Worm (Caenorhabditis elegans) whole organism, L4 larva: Measurements from ENCODE around the gene dct-12.

ENCODE experiments used
- D1046.2 ChIP-seq: fragments of 200-800 bp; sonication (Bioruptor generic); IDR thresholded peaks from 2 replicates; pipeline ENCODE4 v1.3.6; 2022; ENCODE audit warnings: missing genetic modification characterization, missing compliant biosample characterization
- F10B5.3 ChIP-seq: sonication (generic microtip); optimal IDR thresholded peaks from 2 replicates; lab custom pipeline; 2016; ENCODE audit warnings: mild to moderate bottlenecking, missing genetic modification characterization, missing compliant biosample characterization
- F26F4.8 ChIP-seq: fragments of 200-800 bp; sonication (Bioruptor generic); conservative IDR thresholded peaks from 2 replicates; pipeline ENCODE4 v1.3.6; 2022; ENCODE audit warnings: missing genetic modification characterization, missing compliant biosample characterization
- F37D6.2 ChIP-seq: sonication (generic microtip); optimal IDR thresholded peaks from 2 replicates; lab custom pipeline; 2016; ENCODE audit warnings: mild to moderate bottlenecking, missing genetic modification characterization, missing compliant biosample characterization
- R02D3.7 ChIP-seq: fragments of 150-350 bp; sonication (generic microtip); optimal IDR thresholded peaks from 3 replicates; lab custom pipeline; 2014; ENCODE audit warnings: missing biosample characterization, missing genetic modification characterization
- T26A8.4 ChIP-seq: fragments of 200-800 bp; sonication (Bioruptor generic); IDR thresholded peaks from 2 replicates; pipeline ENCODE4 v1.3.6; 2022; ENCODE audit warnings: missing genetic modification characterization, missing compliant biosample characterization
- Y48G9A.11 ChIP-seq: fragments of 200-800 bp; sonication (Bioruptor generic); IDR thresholded peaks from 2 replicates; pipeline ENCODE4 v1.3.6; 2022; ENCODE audit warnings: missing genetic modification reagents, missing genetic modification characterization, missing compliant biosample characterization
- Y5F2A.4 ChIP-seq: fragments of 200-800 bp; sonication (Bioruptor generic); optimal IDR thresholded peaks from 2 replicates; lab custom pipeline; 2018; ENCODE audit warnings: mild to moderate bottlenecking, missing genetic modification characterization, missing compliant biosample characterization
- Y75B8A.6 ChIP-seq: fragments of 200-800 bp; sonication (Bioruptor generic); IDR thresholded peaks from 2 replicates; pipeline ENCODE4 v1.3.6; 2022; ENCODE audit warnings: missing genetic modification reagents, missing genetic modification characterization, missing compliant biosample characterization
- ZK337.2 ChIP-seq: fragments of 200-800 bp; sonication (Bioruptor generic); IDR thresholded peaks from 2 replicates; pipeline ENCODE4 v1.3.6; 2022; ENCODE audit warnings: missing genetic modification reagents, missing genetic modification characterization, missing compliant biosample characterization
- arid-1 ChIP-seq: fragments of 200-800 bp; sonication (Bioruptor generic); conservative IDR thresholded peaks from 2 replicates; pipeline ENCODE4 v1.3.6; 2022; ENCODE audit warnings: missing genetic modification reagents, missing genetic modification characterization, missing compliant biosample characterization
- ceh-28 ChIP-seq: fragments of 150-350 bp; optimal IDR thresholded peaks from 2 replicates; lab custom pipeline; 2014; ENCODE audit warnings: missing biosample characterization, missing genetic modification reagents, missing genetic modification characterization
- ceh-62 ChIP-seq: sonication (generic microtip); optimal IDR thresholded peaks from 2 replicates; lab custom pipeline; 2017; ENCODE audit warnings: missing biosample characterization, missing genetic modification characterization
- daf-16 ChIP-seq, 3 experiments: sonication (generic microtip); optimal IDR thresholded peaks; 2 replicates each; lab custom pipeline; 2016 to 2017; ENCODE audit warnings: missing genetic modification characterization in 3 of 3, missing genetic modification reagents in 3 of 3, mild to moderate bottlenecking in 2 of 3, missing compliant biosample characterization in 2 of 3, missing biosample characterization in 1 of 3, moderate library complexity in 1 of 3
- daf-8 ChIP-seq: fragments of 200-800 bp; sonication (Bioruptor generic); IDR thresholded peaks from 2 replicates; pipeline ENCODE4 v1.3.6; 2022; ENCODE audit warnings: missing genetic modification characterization, missing compliant biosample characterization
- dmd-8 ChIP-seq: fragments of 200-800 bp; sonication (Bioruptor generic); IDR thresholded peaks from 2 replicates; pipeline ENCODE4 v1.3.6; 2022; ENCODE audit warnings: missing genetic modification characterization, missing compliant biosample characterization
- dmd-9 ChIP-seq: fragments of 200-800 bp; sonication (Bioruptor generic); IDR thresholded peaks from 2 replicates; pipeline ENCODE4 v1.3.6; 2022; ENCODE audit warnings: missing genetic modification reagents, missing genetic modification characterization, missing compliant biosample characterization
- egl-27 ChIP-seq: sonication (generic microtip); optimal IDR thresholded peaks from 3 replicates; lab custom pipeline; 2017; ENCODE audit warnings: missing biosample characterization, missing genetic modification reagents, missing genetic modification characterization
- fkh-10 ChIP-seq: fragments of 150-350 bp; optimal IDR thresholded peaks from 2 replicates; lab custom pipeline; 2014; ENCODE audit warnings: missing biosample characterization, missing genetic modification reagents, missing genetic modification characterization
- fos-1 ChIP-seq: fragments of 150-350 bp; optimal IDR thresholded peaks from 2 replicates; lab custom pipeline; 2014; ENCODE audit warnings: missing biosample characterization, missing genetic modification characterization
- lim-7 ChIP-seq: fragments of 200-800 bp; sonication (Bioruptor generic); IDR thresholded peaks from 2 replicates; pipeline ENCODE4 v1.3.6; 2022; ENCODE audit warnings: missing genetic modification characterization, missing compliant biosample characterization
- lin-29 ChIP-seq: fragments of 200-800 bp; sonication (Bioruptor generic); IDR thresholded peaks from 2 replicates; pipeline ENCODE4 v1.3.6; 2022; ENCODE audit warnings: missing genetic modification reagents, missing genetic modification characterization, missing compliant biosample characterization
- lin-38 ChIP-seq: fragments of 200-800 bp; sonication (Bioruptor generic); IDR thresholded peaks from 2 replicates; pipeline ENCODE4 v1.3.6; 2022; ENCODE audit warnings: missing genetic modification reagents, missing genetic modification characterization, missing compliant biosample characterization
- lin-39 ChIP-seq: fragments of 150-350 bp; optimal IDR thresholded peaks from 2 replicates; lab custom pipeline; 2014; ENCODE audit warnings: missing biosample characterization, missing genetic modification reagents, missing genetic modification characterization
- mes-2 ChIP-seq: sonication (generic microtip); optimal IDR thresholded peaks from 2 replicates; lab custom pipeline; 2016; ENCODE audit warnings: missing genotype, mild to moderate bottlenecking, missing genetic modification characterization, missing compliant biosample characterization; ENCODE audit not compliant: poor library complexity, severe bottlenecking
- nhr-11 ChIP-seq: fragments of 150-350 bp; optimal IDR thresholded peaks from 2 replicates; lab custom pipeline; 2014; ENCODE audit warnings: missing biosample characterization, missing genetic modification characterization
- nhr-76 ChIP-seq: fragments of 150-350 bp; optimal IDR thresholded peaks from 2 replicates; lab custom pipeline; 2014; ENCODE audit warnings: missing biosample characterization, missing genetic modification characterization
- nhr-77 ChIP-seq: fragments of 150-350 bp; optimal IDR thresholded peaks from 2 replicates; lab custom pipeline; 2014; ENCODE audit warnings: missing biosample characterization, missing genetic modification characterization
- pha-4 ChIP-seq, 2 experiments: fragments of 150-350 bp in 1 of 2; fragments of 200-800 bp in 1 of 2; sonication (Bioruptor generic) in 1 of 2; IDR thresholded peaks in 1 of 2; optimal IDR thresholded peaks in 1 of 2; 2 replicates each; pipeline versions ENCODE4 v1.3.6 to Lab custom; 2014 to 2022; ENCODE audit warnings: missing genetic modification characterization in 2 of 2, missing genetic modification reagents in 2 of 2, missing biosample characterization in 1 of 2, missing compliant biosample characterization in 1 of 2
- php-3 ChIP-seq: fragments of 200-800 bp; sonication (Bioruptor generic); IDR thresholded peaks from 2 replicates; pipeline ENCODE4 v1.3.6; 2022; ENCODE audit warnings: missing genetic modification reagents, missing genetic modification characterization, missing compliant biosample characterization
- pqm-1 ChIP-seq: sonication (generic microtip); optimal IDR thresholded peaks from 2 replicates; lab custom pipeline; 2017; ENCODE audit warnings: missing biosample characterization, missing genetic modification characterization
- skn-1 ChIP-seq: fragments of 150-350 bp; optimal IDR thresholded peaks from 2 replicates; lab custom pipeline; 2014; ENCODE audit warnings: missing biosample characterization, missing genetic modification characterization
- spr-3 ChIP-seq: fragments of 200-800 bp; sonication (Bioruptor generic); optimal IDR thresholded peaks from 2 replicates; lab custom pipeline; 2018; ENCODE audit warnings: mild to moderate bottlenecking, missing genetic modification characterization, missing compliant biosample characterization
- tra-1 ChIP-seq: fragments of 200-800 bp; sonication (Bioruptor generic); IDR thresholded peaks from 2 replicates; pipeline ENCODE4 v1.3.6; 2022; ENCODE audit warnings: missing genetic modification reagents, missing genetic modification characterization, missing compliant biosample characterization
- unc-130 ChIP-seq: sonication (generic microtip); optimal IDR thresholded peaks from 2 replicates; lab custom pipeline; 2016; ENCODE audit warnings: missing genetic modification reagents, missing genetic modification characterization, missing compliant biosample characterization
- unc-62 ChIP-seq, 3 experiments: fragments of 150-350 bp in 1 of 3; sonication (generic microtip); optimal IDR thresholded peaks in 2 of 3; peaks in 1 of 3; 1 replicate in 1 of 3; 2 replicates in 2 of 3; lab custom pipeline; 2014 to 2017; ENCODE audit warnings: missing biosample characterization in 3 of 3, missing genetic modification characterization in 3 of 3, missing genetic modification reagents in 3 of 3, missing genotype in 1 of 3

dct-12 gene

DNA sequence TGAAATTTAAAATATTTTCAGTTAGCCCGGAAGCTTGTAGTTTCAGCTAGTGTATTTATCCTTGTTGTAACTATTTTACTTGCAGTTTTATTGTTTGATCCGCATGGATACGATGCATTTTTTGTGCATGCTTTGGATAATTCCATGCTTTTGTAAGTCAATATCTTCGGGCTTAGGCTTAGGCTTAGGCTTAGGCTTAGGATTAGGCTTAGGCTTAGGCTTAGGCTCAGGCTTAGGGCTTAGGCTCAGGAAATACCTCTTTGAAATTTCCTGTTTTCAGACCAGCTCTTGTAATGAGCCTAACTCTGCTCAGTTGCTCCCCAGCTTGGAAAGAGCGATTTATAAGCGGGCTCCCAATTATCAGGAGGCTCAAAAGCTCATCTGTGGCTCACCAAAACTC, 34.8 kb upstream of the dct-12 start, which contains the start of gene srg-16:
Gene srg-16 (plus strand): TSS at position 87 of the 400 bp plus-strand sequence.
- no peak for TF ChIP-seq dmd-9 (GFP tag; lab: Robert Waterston, UW)
- 0 out of 2 replicates have a peak, but pooled peaks have one; percentile 7 for TF ChIP-seq F26F4.8 (GFP tag; lab: Robert Waterston, UW)
- TF ChIP-seq, all 104 proteins: peak for 1

DNA sequence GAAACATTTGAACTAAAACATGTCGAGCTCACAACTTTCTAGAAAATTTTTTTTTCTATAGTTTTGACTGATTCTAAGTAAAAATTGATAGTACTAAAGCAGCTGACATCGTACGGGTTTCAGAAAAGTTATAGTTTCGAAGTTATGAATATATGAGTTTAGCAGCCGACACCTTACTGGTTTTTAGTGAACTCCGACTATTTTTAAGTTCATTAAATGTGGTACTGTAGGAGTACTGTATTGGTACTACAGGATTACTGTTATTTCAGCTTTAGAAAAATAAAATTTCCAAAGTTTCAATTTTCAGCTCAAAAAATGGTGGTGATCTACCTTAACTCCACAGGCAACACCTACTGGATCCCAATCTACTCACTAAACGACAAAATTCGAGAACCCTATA, 33.3 kb upstream of the dct-12 start, which contains the start of gene sre-37:
Gene sre-37 (plus strand): TSS at position 301 of the 400 bp plus-strand sequence.
- no peak for TF ChIP-seq mes-2
- TF ChIP-seq nhr-76 (tag; lab: Kevin White, UChicago) = no peak
- TF ChIP-seq D1046.2 = no peak
- TF ChIP-seq pha-4 (GFP tag; IDR thresholded peaks at IDR 0.05; lab: Robert Waterston, UW) = no peak
- TF ChIP-seq pha-4 (tag; optimal IDR thresholded peaks at IDR 0.05; lab: Kevin White, UChicago) = no peak
- no peak for TF ChIP-seq Y75B8A.6 (GFP tag; lab: Robert Waterston, UW)
- no peak for TF ChIP-seq php-3
- TF ChIP-seq arid-1 (GFP tag; lab: Robert Waterston, UW) = no peak
- no peak for TF ChIP-seq pqm-1 (tag; lab: Kevin White, UChicago)
- TF ChIP-seq nhr-77 (tag; lab: Kevin White, UChicago) = no peak
- no peak for TF ChIP-seq daf-8 (GFP tag; lab: Robert Waterston, UW)

- no peak for TF ChIP-seq R02D3.7 (tag; lab: Kevin White, UChicago)
- no peak for TF ChIP-seq lin-39
- TF ChIP-seq ceh-62 (tag; lab: Kevin White, UChicago) = no peak
- TF ChIP-seq lin-29 (GFP tag; lab: Robert Waterston, UW) = no peak
- TF ChIP-seq fkh-10 = no peak
- no peak for TF ChIP-seq egl-27 (tag; lab: Kevin White, UChicago)
Measured at ce11 chrII:12462244-12462643, 30.0 kb upstream of the dct-12 start, which contains the start of gene F15A4.2. Gene F15A4.2, plus strand, starts transcription at chrII:12462544.

- no peak for TF ChIP-seq skn-1 (tag; lab: Kevin White, UChicago)
- no peak for TF ChIP-seq fos-1
- no peak for TF ChIP-seq daf-16 (GFP tag; optimal IDR thresholded peaks at IDR 0.05; lab: Kevin White, UChicago)
- TF ChIP-seq daf-16 (tag; optimal IDR thresholded peaks at IDR 0.05; lab: Kevin White, UChicago) = no peak
- no peak for TF ChIP-seq unc-130 (GFP tag; lab: Kevin White, UChicago)
- TF ChIP-seq ZK337.2 (GFP tag; lab: Robert Waterston, UW) = no peak
- no peak for TF ChIP-seq mes-2
- no peak for TF ChIP-seq nhr-11 (tag; lab: Kevin White, UChicago)
- TF ChIP-seq Y75B8A.6 (GFP tag; lab: Robert Waterston, UW) = no peak
- no peak for TF ChIP-seq D1046.2
- TF ChIP-seq F10B5.3 (tag; lab: Kevin White, UChicago) = no peak
- TF ChIP-seq unc-62 (GFP tag; optimal IDR thresholded peaks at IDR 0.05 in 1 of 2; lab: Kevin White, UChicago) = peak in 1 of 2 experiments; percentile 74
- TF ChIP-seq unc-62 (tag; optimal IDR thresholded peaks at IDR 0.05; lab: Kevin White, UChicago) = no peak
- TF ChIP-seq ceh-28 (tag; lab: Kevin White, UChicago) = no peak
- TF ChIP-seq tra-1 = no peak
- no peak for TF ChIP-seq lin-29 (GFP tag; lab: Robert Waterston, UW)
- no peak for TF ChIP-seq lim-7 (GFP tag; lab: Robert Waterston, UW)
- TF ChIP-seq dmd-8 (GFP tag; lab: Robert Waterston, UW) = no peak
- no peak for TF ChIP-seq F37D6.2
- no peak for TF ChIP-seq nhr-77 (tag; lab: Kevin White, UChicago)
- no peak for TF ChIP-seq T26A8.4 (GFP tag; lab: Robert Waterston, UW)
- TF ChIP-seq spr-3 = no peak
- no peak for TF ChIP-seq Y5F2A.4 (GFP tag; lab: Kevin White, UChicago)
- TF ChIP-seq lin-38 (GFP tag; lab: Robert Waterston, UW) = peak; percentile 31; the same call in 1 of the 2 replicates
- 0 out of 2 replicates have a peak, but pooled peaks have one; percentile 11 for TF ChIP-seq Y48G9A.11 (GFP tag; lab: Robert Waterston, UW)
Measured at ce11 chrII:12460602-12461453, 28.6 kb upstream of the dct-12 start, which contains the start of gene tag-280. Gene tag-280, plus strand, starts transcription at chrII:12460652.
